ENCODE assay signal across 2 worm cellular contexts in genomic region chrIII:11353499-11353898, ce11.
TF ChIP-seq lines count a peak whose summit lies in the region.

No protein-coding gene starts in this region.

TF ChIP-seq in whole organism, L1 larva, 84 proteins besides CTCF, POLR2A, EP300 and RAD21 (continued from another document):
- peak; percentile 47 for TF ChIP-seq nhr-71 (tag; optimal IDR thresholded peaks at IDR 0.05; lab: Kevin White, UChicago)
- TF ChIP-seq lin-35 (GFP tag; optimal IDR thresholded peaks at IDR 0.05; lab: Kevin White, UChicago), result peak in 1 of 2 experiments; percentile 44
- TF ChIP-seq efl-1 (optimal IDR thresholded peaks at IDR 0.05; lab: Kevin White, UChicago), result peak in 1 of 2 experiments; percentile 35
- peak in 1 of 2 experiments; percentile 83 for TF ChIP-seq efl-1 (GFP tag; optimal IDR thresholded peaks at IDR 0.05 in 1 of 2; lab: Kevin White, UChicago)
- TF ChIP-seq fkh-8 (tag; optimal IDR thresholded peaks at IDR 0.05; lab: Kevin White, UChicago), result peak; percentile 20
- TF ChIP-seq hpl-2 (GFP tag; optimal IDR thresholded peaks at IDR 0.05; lab: Kevin White, UChicago), result peak; percentile 11
- TF ChIP-seq snu-23 (GFP tag; optimal IDR thresholded peaks at IDR 0.05; lab: Kevin White, UChicago), result peak; percentile 28
- TF ChIP-seq dpl-1 (GFP tag; optimal IDR thresholded peaks at IDR 0.05; lab: Kevin White, UChicago), result peak in 1 of 3 experiments; percentile 33
- TF ChIP-seq hlh-4 (tag; optimal IDR thresholded peaks at IDR 0.05; lab: Kevin White, UChicago), result no peak
- TF ChIP-seq unc-98 (GFP tag; IDR thresholded peaks at IDR 0.05; lab: Robert Waterston, UW), result no peak
- TF ChIP-seq tbx-2 (tag; optimal IDR thresholded peaks at IDR 0.05; lab: Kevin White, UChicago), result peak; percentile 4

TF ChIP-seq in whole organism, young adult, 124 proteins besides CTCF, POLR2A, EP300 and RAD21 (continued from another document):
- TF ChIP-seq hmg-20 (GFP tag; IDR thresholded peaks at IDR 0.05; lab: Robert Waterston, UW) (no peak), dox-1 (GFP tag; IDR thresholded peaks at IDR 0.05; lab: Robert Waterston, UW) (peak; percentile 54; the same call in 1 of the 2 replicates), unc-62 (GFP tag; optimal IDR thresholded peaks at IDR 0.05; lab: Kevin White, UChicago) (no peak), lin-26 (GFP tag; IDR thresholded peaks at IDR 0.05; lab: Robert Waterston, UW) (peak; percentile 81), snpc-1.1 (tag; optimal IDR thresholded peaks at IDR 0.05; lab: Kevin White, UChicago; ENCODE audit: insufficient read depth) (peak; percentile 48), dpl-1 (GFP tag; optimal IDR thresholded peaks at IDR 0.05; lab: Kevin White, UChicago) (no peak), gei-17 (GFP tag; optimal IDR thresholded peaks at IDR 0.05; lab: Kevin White, UChicago) (no peak), ZK185.1 (tag; optimal IDR thresholded peaks at IDR 0.05; lab: Kevin White, UChicago; ENCODE audit: poor library complexity, severe bottlenecking) (peak; percentile 16), Y56A3A.18 (GFP tag; IDR thresholded peaks at IDR 0.05; lab: Robert Waterston, UW) (0 out of 2 replicates have a peak, but pooled peaks have one; percentile 17), Y67H2A.10 (GFP tag; conservative IDR thresholded peaks at IDR 0.05; lab: Robert Waterston, UW) (no peak), F39B2.1 (GFP tag; IDR thresholded peaks at IDR 0.05; lab: Robert Waterston, UW) (no peak), nfya-1 (tag; optimal IDR thresholded peaks at IDR 0.05; lab: Kevin White, UChicago; ENCODE audit: borderline replicate concordance, insufficient read depth) (no peak), C06A6.2 (GFP tag; conservative IDR thresholded peaks at IDR 0.05; lab: Robert Waterston, UW) (no peak), madf-10 (tag; optimal IDR thresholded peaks at IDR 0.05; lab: Kevin White, UChicago) (peak; percentile 4), sdz-38 (tag; optimal IDR thresholded peaks at IDR 0.05; lab: Kevin White, UChicago) (no peak), C17E4.6 (GFP tag; IDR thresholded peaks at IDR 0.05; lab: Robert Waterston, UW) (no peak), mel-28 (tag; optimal IDR thresholded peaks at IDR 0.05; lab: Kevin White, UChicago; ENCODE audit: borderline replicate concordance) (no peak), athp-1 (tag; optimal IDR thresholded peaks at IDR 0.05; lab: Kevin White, UChicago) (no peak), ztf-25 (GFP tag; IDR thresholded peaks at IDR 0.05; lab: Robert Waterston, UW) (peak; percentile 72), ceh-27 (GFP tag; optimal IDR thresholded peaks at IDR 0.05; lab: Kevin White, UChicago) (no peak), ccch-3 (GFP tag; optimal IDR thresholded peaks at IDR 0.05; lab: Kevin White, UChicago) (no peak), nfyb-1 (GFP tag; IDR thresholded peaks at IDR 0.05; lab: Robert Waterston, UW) (no peak; the same call in 1 of the 2 replicates), madf-6 (GFP tag; IDR thresholded peaks at IDR 0.05; lab: Robert Waterston, UW) (0 out of 2 replicates have a peak, but pooled peaks have one; percentile 38), lir-1 (GFP tag; conservative IDR thresholded peaks at IDR 0.05; lab: Robert Waterston, UW) (no peak), attf-5 (GFP tag; optimal IDR thresholded peaks at IDR 0.05; lab: Kevin White, UChicago) (peak; percentile 3), attf-3 (GFP tag; conservative IDR thresholded peaks at IDR 0.05; lab: Robert Waterston, UW) (no peak), hlh-12 (tag; optimal IDR thresholded peaks at IDR 0.05; lab: Kevin White, UChicago) (no peak), aptf-3 (GFP tag; IDR thresholded peaks at IDR 0.05; lab: Robert Waterston, UW) (no peak), egl-18 (GFP tag; IDR thresholded peaks at IDR 0.05; lab: Robert Waterston, UW) (no peak), lin-40 (tag; optimal IDR thresholded peaks at IDR 0.05; lab: Kevin White, UChicago) (no peak), nhr-27 (tag; optimal IDR thresholded peaks at IDR 0.05; lab: Kevin White, UChicago) (no peak), ceh-100 (GFP tag; IDR thresholded peaks at IDR 0.05; lab: Robert Waterston, UW) (no peak), pha-4 (tag; optimal IDR thresholded peaks at IDR 0.05; lab: Kevin White, UChicago) (no peak), ekl-4 (GFP tag; IDR thresholded peaks at IDR 0.05; lab: Robert Waterston, UW) (no peak), K12H6.12 (tag; optimal IDR thresholded peaks at IDR 0.05; lab: Kevin White, UChicago) (no peak), atf-7 (tag; optimal IDR thresholded peaks at IDR 0.05; lab: Kevin White, UChicago) (no peak), D2030.7 (GFP tag; IDR thresholded peaks at IDR 0.05; lab: Robert Waterston, UW) (peak; percentile 69), F22D6.2 (tag; optimal IDR thresholded peaks at IDR 0.05; lab: Kevin White, UChicago) (no peak), Y95B8A.8 (GFP tag; IDR thresholded peaks at IDR 0.05; lab: Robert Waterston, UW) (no peak), bed-1 (GFP tag; IDR thresholded peaks at IDR 0.05; lab: Robert Waterston, UW) (no peak), Y53G8AR.9 (GFP tag; conservative IDR thresholded peaks at IDR 0.05; lab: Robert Waterston, UW) (no peak), nhr-90 (tag; optimal IDR thresholded peaks at IDR 0.05; lab: Kevin White, UChicago) (peak; percentile 15), sea-2 (GFP tag; IDR thresholded peaks at IDR 0.05; lab: Robert Waterston, UW) (no peak), hrde-1 (tag; optimal IDR thresholded peaks at IDR 0.05; lab: Kevin White, UChicago; ENCODE audit: borderline replicate concordance) (no peak), tbx-9 (tag; optimal IDR thresholded peaks at IDR 0.05; lab: Kevin White, UChicago; ENCODE audit: borderline replicate concordance) (no peak), chd-7 (tag; optimal IDR thresholded peaks at IDR 0.05; lab: Kevin White, UChicago) (no peak), cebp-1 (GFP tag; IDR thresholded peaks at IDR 0.05; lab: Robert Waterston, UW) (no peak), cebp-1 (tag; optimal IDR thresholded peaks at IDR 0.05; lab: Kevin White, UChicago) (peak; percentile 50), ztf-6 (GFP tag; IDR thresholded peaks at IDR 0.05; lab: Robert Waterston, UW) (no peak), tlf-1 (GFP tag; optimal IDR thresholded peaks at IDR 0.05; lab: Kevin White, UChicago) (no peak), hlh-26 (GFP tag; conservative IDR thresholded peaks at IDR 0.05; lab: Robert Waterston, UW) (no peak), hsf-1 (GFP tag; IDR thresholded peaks at IDR 0.05; lab: Robert Waterston, UW) (no peak), pbrm-1 (GFP tag; IDR thresholded peaks at IDR 0.05; lab: Robert Waterston, UW) (no peak), B0019.2 (GFP tag; conservative IDR thresholded peaks at IDR 0.05; lab: Robert Waterston, UW) (no peak), F52B5.7 (tag; optimal IDR thresholded peaks at IDR 0.05; lab: Kevin White, UChicago) (peak; percentile 51), zim-3 (tag; optimal IDR thresholded peaks at IDR 0.05; lab: Kevin White, UChicago) (no peak), unc-130 (GFP tag; optimal IDR thresholded peaks at IDR 0.05; lab: Kevin White, UChicago) (no peak), rpc-1 (optimal IDR thresholded peaks at IDR 0.05; lab: Kevin White, UChicago) (peak; percentile 65), rpc-1 (tag; optimal IDR thresholded peaks at IDR 0.05; lab: Kevin White, UChicago) (peak; percentile 72), repo-1 (tag; optimal IDR thresholded peaks at IDR 0.05; lab: Kevin White, UChicago) (no peak), lag-1 (GFP tag; IDR thresholded peaks at IDR 0.05; lab: Robert Waterston, UW) (no peak), snpc-1.3 (tag; optimal IDR thresholded peaks at IDR 0.05; lab: Kevin White, UChicago; ENCODE audit: insufficient read depth) (peak; percentile 19), xnd-1 (tag; optimal IDR thresholded peaks at IDR 0.05; lab: Kevin White, UChicago) (no peak), snpc-4 (GFP tag; optimal IDR thresholded peaks at IDR 0.05; lab: Kevin White, UChicago) (no peak), snpc-4 (tag; optimal IDR thresholded peaks at IDR 0.05; lab: Kevin White, UChicago) (peak in 2 of 4 experiments; percentile 56 to 61), ceh-58 (GFP tag; IDR thresholded peaks at IDR 0.05; lab: Robert Waterston, UW) (no peak), ztf-26 (tag; optimal IDR thresholded peaks at IDR 0.05; lab: Kevin White, UChicago) (no peak), let-526 (GFP tag; IDR thresholded peaks at IDR 0.05; lab: Robert Waterston, UW) (no peak), hmg-1.2 (GFP tag; IDR thresholded peaks at IDR 0.05; lab: Robert Waterston, UW) (peak; percentile 41; the same call in 1 of the 2 replicates), ceh-91 (GFP tag; IDR thresholded peaks at IDR 0.05; lab: Robert Waterston, UW) (no peak)
